Fruit fly (Drosophila melanogaster) whole organism, pupa: ENCODE data around the gene cin.
A peak's percentile ranks its signal among the peaks of the same experiment; 100 is the strongest.

Experiments
- CG10348 ChIP-seq: fragments of 200-800 bp; sonication (Bioruptor generic); IDR thresholded peaks from 2 replicates; pipeline ENCODE4 v1.3.6; 2022; ENCODE audit warnings: missing biosample characterization, missing genetic modification characterization
- CG12605 ChIP-seq: fragments of 200-800 bp; sonication (Bioruptor generic); IDR thresholded peaks from 2 replicates; pipeline ENCODE4 v1.3.6; 2022; ENCODE audit warnings: missing biosample characterization, missing genetic modification characterization
- CG13204 ChIP-seq: fragments of 200-800 bp; sonication (Bioruptor generic); optimal IDR thresholded peaks from 2 replicates; lab custom pipeline; 2018; ENCODE audit warnings: missing biosample characterization, mild to moderate bottlenecking, missing genetic modification characterization, moderate library complexity
- CG14655 ChIP-seq: fragments of 200-800 bp; sonication (Bioruptor generic); optimal IDR thresholded peaks from 3 replicates; lab custom pipeline; 2017; ENCODE audit warnings: mild to moderate bottlenecking, missing biosample characterization, missing genetic modification reagents, missing genetic modification characterization
- CG17806 ChIP-seq: fragments of 200-800 bp; sonication (Bioruptor generic); optimal IDR thresholded peaks from 2 replicates; lab custom pipeline; 2018; ENCODE audit warnings: missing biosample characterization, mild to moderate bottlenecking, missing genetic modification characterization, moderate library complexity
- CG32121 ChIP-seq: fragments of 200-800 bp; sonication (Bioruptor generic); IDR thresholded peaks from 2 replicates; pipeline ENCODE4 v1.3.6; 2022; ENCODE audit warnings: missing biosample characterization, missing genetic modification characterization
- CG34367 ChIP-seq: fragments of 200-800 bp; sonication (Bioruptor generic); optimal IDR thresholded peaks from 2 replicates; lab custom pipeline; 2018; ENCODE audit warnings: missing biosample characterization, mild to moderate bottlenecking, missing genetic modification characterization
- CG4496 ChIP-seq: fragments of 200-800 bp; sonication (Bioruptor generic); IDR thresholded peaks from 3 replicates; pipeline ENCODE4 v1.3.6; 2022; ENCODE audit warnings: missing biosample characterization, missing genetic modification characterization
- CG8159 ChIP-seq: fragments of 200-800 bp; sonication (Bioruptor generic); optimal IDR thresholded peaks from 3 replicates; lab custom pipeline; 2018; ENCODE audit warnings: missing biosample characterization, mild to moderate bottlenecking, missing genetic modification characterization, moderate library complexity
- CG8301 ChIP-seq: fragments of 200-800 bp; sonication (Bioruptor generic); optimal IDR thresholded peaks from 2 replicates; lab custom pipeline; 2018; ENCODE audit warnings: missing biosample characterization, mild to moderate bottlenecking, missing genetic modification characterization
- CG9948 ChIP-seq: fragments of 200-800 bp; sonication (Bioruptor generic); optimal IDR thresholded peaks from 2 replicates; lab custom pipeline; 2018; ENCODE audit warnings: missing biosample characterization, mild to moderate bottlenecking, missing genetic modification characterization, moderate library complexity
- D1 ChIP-seq: fragments of 200-800 bp; sonication (Bioruptor generic); optimal IDR thresholded peaks from 2 replicates; lab custom pipeline; 2018; ENCODE audit warnings: missing biosample characterization, mild to moderate bottlenecking, missing genetic modification characterization, moderate library complexity
- EcR ChIP-seq: fragments of 200-800 bp; sonication (Bioruptor generic); optimal IDR thresholded peaks from 3 replicates; lab custom pipeline; 2019; ENCODE audit warnings: missing biosample characterization, missing genetic modification characterization, mild to moderate bottlenecking, moderate library complexity, missing genetic modification reagents
- Ets98B ChIP-seq: fragments of 200-800 bp; sonication (Bioruptor generic); IDR thresholded peaks from 2 replicates; pipeline ENCODE4 v1.3.6; 2022; ENCODE audit warnings: missing biosample characterization, missing genetic modification characterization
- Pif1A ChIP-seq: fragments of 200-800 bp; sonication (Bioruptor generic); optimal IDR thresholded peaks from 3 replicates; lab custom pipeline; 2016; ENCODE audit warnings: missing biosample characterization, missing genetic modification characterization
- Pif1B ChIP-seq: fragments of 200-800 bp; sonication (Bioruptor generic); optimal IDR thresholded peaks from 3 replicates; lab custom pipeline; 2016; ENCODE audit warnings: missing biosample characterization, missing genetic modification characterization
- Snoo ChIP-seq: fragments of 200-800 bp; sonication (Bioruptor generic); optimal IDR thresholded peaks from 3 replicates; lab custom pipeline; 2017; ENCODE audit warnings: missing biosample characterization, mild to moderate bottlenecking, missing genetic modification characterization, inconsistent platforms
- fd96Ca ChIP-seq: fragments of 200-800 bp; sonication (Bioruptor generic); IDR thresholded peaks from 3 replicates; pipeline ENCODE4 v1.3.6; 2022; ENCODE audit warnings: missing biosample characterization, missing genetic modification characterization
- gl ChIP-seq: fragments of 200-800 bp; sonication (Bioruptor generic); optimal IDR thresholded peaks from 2 replicates; lab custom pipeline; 2018; ENCODE audit warnings: missing biosample characterization, mild to moderate bottlenecking, missing genetic modification characterization
- rn ChIP-seq: fragments of 200-800 bp; sonication (Bioruptor generic); IDR thresholded peaks from 2 replicates; pipeline ENCODE4 v1.3.6; 2022; ENCODE audit warnings: missing biosample characterization, missing genetic modification characterization

Gene cin

DNA sequence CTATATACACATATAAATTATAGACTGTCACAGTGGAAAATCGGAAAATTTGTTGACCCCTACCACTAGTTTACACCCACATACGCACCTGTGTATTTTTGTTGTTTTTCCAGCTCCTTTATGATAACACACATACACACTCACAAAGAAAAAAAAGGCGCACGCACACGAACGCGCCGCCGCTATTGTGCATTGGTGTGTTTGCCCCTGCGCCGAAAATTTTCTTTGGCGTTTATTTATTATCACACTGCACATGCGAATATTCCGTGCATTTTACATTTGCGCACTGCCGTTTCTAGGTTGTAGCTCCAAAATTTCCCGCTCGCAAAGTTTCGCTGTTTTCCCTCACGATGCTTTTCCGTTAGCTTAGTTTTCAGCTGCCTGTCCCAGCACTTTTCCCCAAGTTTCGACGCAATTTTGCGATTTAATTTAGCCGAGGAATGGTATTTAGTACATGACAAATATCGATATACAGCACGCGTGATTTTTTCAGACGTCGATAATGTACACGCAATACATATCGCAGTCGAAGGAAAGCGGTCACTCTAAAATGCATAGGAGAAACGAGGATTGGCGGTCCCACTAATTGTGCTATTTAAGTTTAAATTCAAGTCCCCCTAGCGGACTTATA, 23.7 kb downstream of the cin start, which contains the start of the genes CG3777 and ewg:
CG3777 (plus strand) TSS at position 607 of the 631 bp plus-strand sequence.
ewg (minus strand) TSS at position 622 of the 631 bp plus-strand sequence.
- TF ChIP-seq fd96Ca (GFP tag; lab: Robert Waterston, UW) = no peak
- peak; percentile 71 for TF ChIP-seq D1 (tag; lab: Kevin White, UChicago)
- peak; percentile 29 for TF ChIP-seq EcR (GFP tag; lab: Kevin White, UChicago)
- no peak for TF ChIP-seq CG4496 (GFP tag; lab: Robert Waterston, UW)

DNA sequence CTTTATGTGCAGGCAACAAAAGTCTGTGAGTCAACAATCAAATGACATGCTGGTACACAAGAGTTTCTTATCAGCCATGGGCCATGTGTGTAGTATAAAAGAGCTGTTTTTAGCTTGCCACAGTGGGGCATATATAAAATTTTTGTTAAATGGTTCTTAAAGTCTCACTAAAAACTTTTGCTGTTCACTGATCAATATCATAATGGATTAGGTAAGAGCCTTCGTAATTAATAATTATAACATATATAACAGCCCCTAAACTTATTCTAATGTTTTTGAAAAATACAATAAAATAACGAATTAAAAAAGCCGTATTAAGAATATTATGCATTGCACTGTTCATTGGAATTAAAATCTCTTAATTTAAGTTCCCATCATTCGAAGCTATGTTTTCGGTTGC, 37.8 kb downstream of the cin start:
- TF ChIP-seq CG34367 (tag; lab: Kevin White, UChicago) = peak; percentile 25
- TF ChIP-seq CG13204 (GFP tag; lab: Kevin White, UChicago) = no peak
- peak; percentile 71 for TF ChIP-seq CG14655 (GFP tag; lab: Kevin White, UChicago)
- peak; percentile 52 for TF ChIP-seq CG8159
- TF ChIP-seq CG32121 (GFP tag; lab: Robert Waterston, UW) = 0 out of 2 replicates have a peak, but pooled peaks have one; percentile 39
- peak; percentile 25 for TF ChIP-seq Pif1A (GFP tag; lab: Kevin White, UChicago)
- TF ChIP-seq Snoo (tag; lab: Kevin White, UChicago) = no peak
- peak; percentile 37 for TF ChIP-seq CG9948
- TF ChIP-seq CG8301 (tag; lab: Kevin White, UChicago) = peak; percentile 60

DNA sequence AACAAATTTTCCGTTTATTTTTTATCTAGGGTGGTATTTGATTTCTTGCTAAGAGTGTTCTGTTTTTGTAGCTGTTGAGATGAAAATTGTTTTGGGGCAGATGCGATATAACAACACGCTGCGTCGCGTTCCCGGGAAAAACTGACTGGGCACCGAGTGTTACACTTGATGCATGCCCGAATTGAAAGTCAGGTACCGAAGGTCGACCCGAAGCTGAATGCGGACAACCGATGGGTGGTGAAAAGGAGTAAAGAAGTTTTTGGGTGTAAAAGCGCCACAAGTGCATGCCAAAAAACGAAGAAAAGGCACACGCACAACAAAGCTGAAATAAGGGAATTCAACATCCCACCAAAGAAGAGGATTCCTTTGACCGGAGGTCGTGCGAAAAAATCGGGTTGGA, 39.4 kb downstream of the cin start, which contains the start of gene CG13375:
CG13375 (minus strand) TSS at position 124 of the 400 bp plus-strand sequence.
- TF ChIP-seq Pif1A (GFP tag; lab: Kevin White, UChicago) (no peak), CG17806 (tag; lab: Kevin White, UChicago) (no peak), CG32121 (GFP tag; lab: Robert Waterston, UW) (no peak), fd96Ca (GFP tag; lab: Robert Waterston, UW) (no peak), D1 (tag; lab: Kevin White, UChicago) (no peak), CG8301 (tag; lab: Kevin White, UChicago) (no peak), rn (GFP tag; lab: Robert Waterston, UW) (no peak), CG14655 (GFP tag; lab: Kevin White, UChicago) (no peak), CG4496 (GFP tag; lab: Robert Waterston, UW) (no peak), Ets98B (GFP tag; lab: Robert Waterston, UW) (no peak), CG8159 (no peak), Pif1B (GFP tag; lab: Kevin White, UChicago) (no peak), CG10348 (GFP tag; lab: Robert Waterston, UW) (no peak), CG9948 (no peak), CG13204 (GFP tag; lab: Kevin White, UChicago) (no peak), CG12605 (no peak), gl (tag; lab: Kevin White, UChicago) (no peak)

DNA sequence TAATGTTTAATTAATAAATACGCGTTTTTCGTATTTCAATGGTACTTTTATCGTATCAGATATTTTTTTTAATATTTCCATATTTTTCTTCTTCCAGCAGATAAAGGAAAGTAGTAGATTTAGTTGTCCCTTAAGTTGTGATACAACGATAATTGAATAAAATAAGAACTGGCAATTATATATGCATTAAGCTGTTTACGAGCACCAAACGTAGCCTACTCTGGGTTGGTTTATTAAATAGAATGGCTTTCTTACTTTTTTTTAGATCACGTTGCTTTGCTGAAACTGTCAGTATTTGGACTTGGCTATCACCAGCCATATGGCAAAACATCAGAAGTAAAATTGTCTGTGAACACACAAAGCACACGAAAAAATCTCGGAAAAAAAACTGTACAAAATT, 51.9 kb downstream of the cin start, which contains the start of gene CG12470:
CG12470 (plus strand) TSS at position 301 of the 400 bp plus-strand sequence.
- TF ChIP-seq CG32121 (GFP tag; lab: Robert Waterston, UW) (no peak), D1 (tag; lab: Kevin White, UChicago) (no peak), Pif1B (GFP tag; lab: Kevin White, UChicago) (no peak), CG13204 (GFP tag; lab: Kevin White, UChicago) (no peak), EcR (GFP tag; lab: Kevin White, UChicago) (no peak), CG4496 (GFP tag; lab: Robert Waterston, UW) (no peak), CG12605 (no peak), CG17806 (tag; lab: Kevin White, UChicago) (no peak), Snoo (tag; lab: Kevin White, UChicago) (no peak), CG10348 (GFP tag; lab: Robert Waterston, UW) (no peak), CG14655 (GFP tag; lab: Kevin White, UChicago) (no peak)
